Fruit fly (Drosophila melanogaster) whole organism, embryonic: ENCODE measurements around the gene CG2577.
A peak's percentile ranks its signal among the peaks of the same experiment; 100 is the strongest.

Source experiments
- Antp ChIP-seq: fragments of 200-800 bp; sonication (Bioruptor generic); optimal IDR thresholded peaks from 3 replicates; lab custom pipeline; 2016; ENCODE audit warnings: missing biosample characterization, missing genetic modification characterization
- CG10654 ChIP-seq: fragments of 200-800 bp; sonication (Bioruptor generic); optimal IDR thresholded peaks from 2 replicates; lab custom pipeline; 2016; ENCODE audit warnings: missing biosample characterization, missing genetic modification characterization
- CG11504 ChIP-seq: fragments of 200-800 bp; sonication (Bioruptor generic); optimal IDR thresholded peaks from 3 replicates; lab custom pipeline; 2019; ENCODE audit warnings: missing biosample characterization, mild to moderate bottlenecking, missing genetic modification characterization, moderate library complexity
- CG11695 ChIP-seq: fragments of 200-800 bp; sonication (Bioruptor generic); IDR thresholded peaks from 3 replicates; pipeline ENCODE4 v1.3.6; 2022; ENCODE audit warnings: missing biosample characterization, missing genetic modification characterization
- CG12104 ChIP-seq: fragments of 200-800 bp; sonication (Bioruptor generic); optimal IDR thresholded peaks from 3 replicates; lab custom pipeline; 2016; ENCODE audit warnings: missing biosample characterization, missing genetic modification characterization
- CG13894 ChIP-seq: fragments of 200-800 bp; sonication (Bioruptor generic); optimal IDR thresholded peaks from 3 replicates; lab custom pipeline; 2018; ENCODE audit warnings: missing biosample characterization, mild to moderate bottlenecking, missing genetic modification characterization, moderate library complexity
- CG14965 ChIP-seq: fragments of 200-800 bp; sonication (Bioruptor generic); optimal IDR thresholded peaks from 2 replicates; lab custom pipeline; 2016; ENCODE audit warnings: missing biosample characterization, missing genetic modification characterization, borderline replicate concordance
- CG16815 ChIP-seq: fragments of 200-800 bp; sonication (Bioruptor generic); optimal IDR thresholded peaks from 3 replicates; lab custom pipeline; 2017; ENCODE audit warnings: missing biosample characterization, mild to moderate bottlenecking, missing genetic modification characterization
- CG18599 ChIP-seq: fragments of 200-800 bp; sonication (Bioruptor generic); optimal IDR thresholded peaks from 3 replicates; lab custom pipeline; 2017; ENCODE audit warnings: missing biosample characterization, missing genetic modification characterization, mild to moderate bottlenecking, moderate library complexity, missing genetic modification reagents
- CG18619 ChIP-seq: fragments of 200-800 bp; sonication (Bioruptor generic); optimal IDR thresholded peaks from 3 replicates; lab custom pipeline; 2017; ENCODE audit warnings: missing biosample characterization, mild to moderate bottlenecking, missing genetic modification characterization
- CG2120 ChIP-seq: fragments of 200-800 bp; sonication (Bioruptor generic); optimal IDR thresholded peaks from 3 replicates; lab custom pipeline; 2016; ENCODE audit warnings: missing biosample characterization, missing genetic modification characterization
- CG2129 ChIP-seq: fragments of 200-800 bp; sonication (Bioruptor generic); IDR thresholded peaks from 2 replicates; pipeline ENCODE4 v1.3.6; 2022; ENCODE audit warnings: missing biosample characterization, missing genetic modification characterization; ENCODE audit not compliant: partially characterized antibody
- CG3847 ChIP-seq: fragments of 200-800 bp; sonication (Bioruptor generic); IDR thresholded peaks from 2 replicates; pipeline ENCODE4 v1.3.6; 2022; ENCODE audit warnings: missing biosample characterization, missing genetic modification characterization
- CG4328 ChIP-seq: fragments of 200-800 bp; sonication (Bioruptor generic); optimal IDR thresholded peaks from 3 replicates; lab custom pipeline; 2017; ENCODE audit warnings: missing biosample characterization, missing genetic modification reagents, missing genetic modification characterization
- CG6654 ChIP-seq: fragments of 200-800 bp; sonication (Bioruptor generic); optimal IDR thresholded peaks from 2 replicates; lab custom pipeline; 2017; ENCODE audit warnings: missing biosample characterization, mild to moderate bottlenecking, missing genetic modification characterization
- CG7357 ChIP-seq: fragments of 200-800 bp; sonication (Bioruptor generic); IDR thresholded peaks from 3 replicates; pipeline ENCODE4 v1.3.6; 2022; ENCODE audit warnings: missing biosample characterization, missing genetic modification characterization
- CG7839 ChIP-seq: fragments of 200-800 bp; sonication (Bioruptor generic); optimal IDR thresholded peaks from 3 replicates; lab custom pipeline; 2018; ENCODE audit warnings: missing biosample characterization, mild to moderate bottlenecking, missing genetic modification characterization, moderate library complexity
- CG7963 ChIP-seq: fragments of 200-800 bp; sonication (Bioruptor generic); IDR thresholded peaks from 3 replicates; pipeline ENCODE4 v1.3.6; 2022; ENCODE audit warnings: missing biosample characterization, missing genetic modification characterization; ENCODE audit not compliant: partially characterized antibody
- CG7987 ChIP-seq: fragments of 200-800 bp; sonication (Bioruptor generic); optimal IDR thresholded peaks from 2 replicates; lab custom pipeline; 2018; ENCODE audit warnings: missing biosample characterization, mild to moderate bottlenecking, missing genetic modification characterization, moderate library complexity
- CG8478 ChIP-seq: fragments of >200 bp; optimal IDR thresholded peaks from 2 replicates; lab custom pipeline; 2018
- CG8924 ChIP-seq: fragments of 200-800 bp; optimal IDR thresholded peaks from 3 replicates; lab custom pipeline; 2019; ENCODE audit warnings: missing biosample characterization, mild to moderate bottlenecking, missing genetic modification characterization, moderate library complexity
- Fer3 ChIP-seq: fragments of 200-800 bp; sonication (Bioruptor generic); optimal IDR thresholded peaks from 2 replicates; lab custom pipeline; 2018; ENCODE audit warnings: missing biosample characterization, mild to moderate bottlenecking, missing genetic modification characterization, moderate library complexity
- GATAe ChIP-seq: fragments of 200-800 bp; sonication (Bioruptor generic); conservative IDR thresholded peaks from 2 replicates; pipeline ENCODE4 v1.3.6; 2022; ENCODE audit warnings: missing biosample characterization, missing genetic modification characterization
- Hmr ChIP-seq: fragments of 200-800 bp; sonication (Bioruptor generic); optimal IDR thresholded peaks from 3 replicates; lab custom pipeline; 2017; ENCODE audit warnings: mild to moderate bottlenecking, missing biosample characterization, missing genetic modification reagents, missing genetic modification characterization
- Hr51 ChIP-seq, 2 experiments: fragments of 200-800 bp; sonication (Bioruptor generic); optimal IDR thresholded peaks; 2 replicates in 1 of 2; 3 replicates in 1 of 2; lab custom pipeline; 2016 to 2018; ENCODE audit warnings: missing biosample characterization in 2 of 2, missing genetic modification characterization in 2 of 2, mild to moderate bottlenecking in 1 of 2, moderate library complexity in 1 of 2
- NFAT ChIP-seq: fragments of 200-800 bp; sonication (Bioruptor generic); IDR thresholded peaks from 2 replicates; pipeline ENCODE4 v1.3.6; 2022; ENCODE audit warnings: missing biosample characterization, missing genetic modification characterization
- Ptx1 ChIP-seq: fragments of 200-800 bp; sonication (Bioruptor generic); IDR thresholded peaks from 2 replicates; pipeline ENCODE4 v1.3.6; 2022; ENCODE audit warnings: missing biosample characterization, missing genetic modification characterization
- Spps ChIP-seq: fragments of 200-800 bp; sonication (Bioruptor generic); optimal IDR thresholded peaks from 2 replicates; lab custom pipeline; 2018; ENCODE audit warnings: missing biosample characterization, mild to moderate bottlenecking, missing genetic modification characterization
- bab2 ChIP-seq: fragments of 200-800 bp; sonication (Bioruptor generic); optimal IDR thresholded peaks from 2 replicates; lab custom pipeline; 2016; ENCODE audit warnings: missing biosample characterization, missing genetic modification characterization
- br ChIP-seq: fragments of >200 bp; optimal IDR thresholded peaks from 2 replicates; lab custom pipeline; 2017
- dpn ChIP-seq, 2 experiments: fragments of 200-800 bp; sonication (Bioruptor generic); optimal IDR thresholded peaks; 3 replicates each; lab custom pipeline; 2016; ENCODE audit warnings: missing biosample characterization in 2 of 2, missing genetic modification characterization in 2 of 2
- eve ChIP-seq, 2 experiments: fragments of >200 bp; optimal IDR thresholded peaks; 2 replicates each; lab custom pipeline; 2017; ENCODE audit warnings: missing biosample characterization in 2 of 2, missing genetic modification characterization in 2 of 2
- gem ChIP-seq: fragments of 200-800 bp; sonication (Bioruptor generic); optimal IDR thresholded peaks from 2 replicates; lab custom pipeline; 2019; ENCODE audit warnings: missing biosample characterization, mild to moderate bottlenecking, missing genetic modification characterization, moderate library complexity
- grau ChIP-seq: fragments of 200-800 bp; optimal IDR thresholded peaks from 3 replicates; lab custom pipeline; 2019; ENCODE audit warnings: missing biosample characterization, mild to moderate bottlenecking, missing genetic modification characterization, moderate library complexity
- gsb-n ChIP-seq: fragments of 200-800 bp; sonication (Bioruptor generic); optimal IDR thresholded peaks from 3 replicates; lab custom pipeline; 2018; ENCODE audit warnings: missing biosample characterization, mild to moderate bottlenecking, missing genetic modification characterization
- klu ChIP-seq: fragments of 200-800 bp; sonication (Bioruptor generic); IDR thresholded peaks from 2 replicates; pipeline ENCODE4 v1.3.6; 2022; ENCODE audit warnings: missing biosample characterization, missing genetic modification characterization
- lola ChIP-seq, 3 experiments: fragments of >200 bp in 2 of 3; fragments of 200-800 bp in 1 of 3; sonication (Bioruptor generic) in 1 of 3; optimal IDR thresholded peaks; 2 replicates each; lab custom pipeline; 2017 to 2019; ENCODE audit warnings: missing biosample characterization in 3 of 3, missing genetic modification characterization in 3 of 3, mild to moderate bottlenecking in 1 of 3, moderate library complexity in 1 of 3
- mirr ChIP-seq: fragments of 200-800 bp; sonication (Bioruptor generic); optimal IDR thresholded peaks from 3 replicates; lab custom pipeline; 2018; ENCODE audit warnings: missing biosample characterization, mild to moderate bottlenecking, missing genetic modification characterization
- oc ChIP-seq: fragments of 200-800 bp; sonication (Bioruptor generic); optimal IDR thresholded peaks from 2 replicates; lab custom pipeline; 2018; ENCODE audit warnings: missing biosample characterization, mild to moderate bottlenecking, missing genetic modification characterization, moderate library complexity
- odd ChIP-seq: fragments of 200-800 bp; sonication (Bioruptor generic); optimal IDR thresholded peaks from 2 replicates; lab custom pipeline; 2017; ENCODE audit warnings: missing biosample characterization, mild to moderate bottlenecking, missing genetic modification characterization
- pfk ChIP-seq: fragments of 200-800 bp; sonication (Bioruptor generic); optimal IDR thresholded peaks from 2 replicates; lab custom pipeline; 2018; ENCODE audit warnings: missing biosample characterization, mild to moderate bottlenecking, missing genetic modification characterization, moderate library complexity
- ro ChIP-seq: fragments of 200-800 bp; sonication (Bioruptor generic); IDR thresholded peaks from 2 replicates; pipeline ENCODE4 v1.3.6; 2022; ENCODE audit warnings: missing biosample characterization, missing genetic modification characterization
- sens ChIP-seq: fragments of 200-800 bp; sonication (Bioruptor generic); peaks from one replicate; lab custom pipeline; 2016; ENCODE audit warnings: missing biosample characterization, missing genetic modification characterization
- tap ChIP-seq: fragments of 200-800 bp; optimal IDR thresholded peaks from 3 replicates; lab custom pipeline; 2019; ENCODE audit warnings: missing biosample characterization, mild to moderate bottlenecking, missing genetic modification characterization, moderate library complexity
- tin ChIP-seq: fragments of 200-800 bp; sonication (Bioruptor generic); optimal IDR thresholded peaks from 3 replicates; lab custom pipeline; 2016; ENCODE audit warnings: missing biosample characterization, missing genetic modification characterization
- unpg ChIP-seq: fragments of 200-800 bp; sonication (Bioruptor generic); optimal IDR thresholded peaks from 3 replicates; lab custom pipeline; 2018; ENCODE audit warnings: missing biosample characterization, mild to moderate bottlenecking, missing genetic modification characterization, moderate library complexity

CG2577 gene

dm6 chrX:12391732-12392131, 18.8 kb downstream of the CG2577 start (continued):
- TF ChIP-seq CG2120 (GFP tag; lab: Kevin White, UChicago) (peak; percentile 3), tap (tag; lab: Kevin White, UChicago) (no peak), CG18619 (GFP tag; lab: Kevin White, UChicago) (no peak), Hmr (GFP tag; lab: Kevin White, UChicago) (peak; percentile 11), dpn (GFP tag; optimal IDR thresholded peaks at IDR 0.05; lab: Kevin White, UChicago) (no peak), grau (tag; lab: Kevin White, UChicago) (peak; percentile 10), CG18599 (peak; percentile 39), gem (peak; percentile 26), CG3847 (no peak), CG16815 (GFP tag; lab: Kevin White, UChicago) (no peak), GATAe (GFP tag; lab: Robert Waterston, UW) (no peak), CG7987 (no peak), CG7357 (GFP tag; lab: Robert Waterston, UW) (no peak), CG7963 (GFP tag; lab: Robert Waterston, UW) (no peak), br (lab: Kevin White, UChicago) (no peak), Fer3 (tag; lab: Kevin White, UChicago) (peak; percentile 10), odd (GFP tag; lab: Kevin White, UChicago) (no peak), oc (no peak), gsb-n (tag; lab: Kevin White, UChicago) (no peak), Spps (tag; lab: Kevin White, UChicago) (no peak), CG14965 (GFP tag; lab: Kevin White, UChicago) (no peak), lola (GFP tag; optimal IDR thresholded peaks at IDR 0.05; lab: Kevin White, UChicago) (no peak), bab2 (no peak), klu (GFP tag; lab: Robert Waterston, UW) (no peak), CG7839 (tag; lab: Kevin White, UChicago) (peak; percentile 16), pfk (GFP tag; lab: Kevin White, UChicago) (no peak), CG8924 (tag; lab: Kevin White, UChicago) (no peak), CG11504 (tag; lab: Kevin White, UChicago) (peak; percentile 23), CG2129 (GFP tag; lab: Robert Waterston, UW) (no peak), CG8478 (lab: Kevin White, UChicago) (no peak), unpg (GFP tag; lab: Kevin White, UChicago) (no peak), CG12104 (no peak), Hr51 (GFP tag; optimal IDR thresholded peaks at IDR 0.05; lab: Kevin White, UChicago) (peak in 1 of 2 experiments; percentile 21), ro (GFP tag; lab: Robert Waterston, UW) (no peak), Ptx1 (0 out of 2 replicates have a peak, but pooled peaks have one; percentile 10), eve (GFP tag; optimal IDR thresholded peaks at IDR 0.05; lab: Kevin White, UChicago) (peak in 1 of 2 experiments; percentile 10), CG6654 (no peak), sens (peak; percentile 17), NFAT (GFP tag; lab: Robert Waterston, UW) (no peak), CG10654 (GFP tag; lab: Kevin White, UChicago) (no peak), mirr (GFP tag; lab: Kevin White, UChicago) (no peak), tin (GFP tag; lab: Kevin White, UChicago) (no peak), CG11695 (GFP tag; lab: Robert Waterston, UW) (no peak), CG13894 (tag; lab: Kevin White, UChicago) (no peak), CG4328 (GFP tag; lab: Kevin White, UChicago) (no peak), Antp (GFP tag; lab: Kevin White, UChicago) (no peak)
- TF ChIP-seq, all 482 proteins: peak for 20
